Fruit fly (Drosophila melanogaster) whole organism, prepupa: ENCODE results near the gene CG11755.
A peak's percentile ranks its signal among the peaks of the same experiment; 100 is the strongest.

Source experiments
- Blimp-1 ChIP-seq: fragments of 200-800 bp; sonication (Bioruptor generic); optimal IDR thresholded peaks from 3 replicates; lab custom pipeline; 2017; ENCODE audit warnings: missing biosample characterization, missing genetic modification characterization, mild to moderate bottlenecking, moderate library complexity, missing genetic modification reagents
- CG10631 ChIP-seq: fragments of 200-800 bp; sonication (Bioruptor generic); optimal IDR thresholded peaks from 2 replicates; lab custom pipeline; 2016; ENCODE audit warnings: missing biosample characterization, missing genetic modification characterization
- CG10669 ChIP-seq: fragments of 200-800 bp; sonication (Bioruptor generic); optimal IDR thresholded peaks from 3 replicates; lab custom pipeline; 2018; ENCODE audit warnings: missing biosample characterization, mild to moderate bottlenecking, missing genetic modification characterization, moderate library complexity
- CG11294 ChIP-seq: fragments of 200-800 bp; sonication (Bioruptor generic); IDR thresholded peaks from 2 replicates; pipeline ENCODE4 v1.3.6; 2022; ENCODE audit warnings: missing biosample characterization, missing genetic modification characterization
- CG11902 ChIP-seq: fragments of 200-800 bp; sonication (Bioruptor generic); optimal IDR thresholded peaks from 3 replicates; lab custom pipeline; 2016; ENCODE audit warnings: missing biosample characterization, missing genetic modification characterization
- CG15336 ChIP-seq: fragments of 200-800 bp; sonication (Bioruptor generic); IDR thresholded peaks from 2 replicates; pipeline ENCODE4 v1.3.6; 2022; ENCODE audit warnings: missing biosample characterization, missing genetic modification characterization
- CG1621 ChIP-seq: fragments of 200-800 bp; sonication (Bioruptor generic); optimal IDR thresholded peaks from 3 replicates; lab custom pipeline; 2018; ENCODE audit warnings: missing biosample characterization, mild to moderate bottlenecking, missing genetic modification characterization
- CG16779 ChIP-seq: fragments of 200-800 bp; sonication (Bioruptor generic); optimal IDR thresholded peaks from 3 replicates; lab custom pipeline; 2017; ENCODE audit warnings: missing biosample characterization, mild to moderate bottlenecking, missing genetic modification characterization
- CG3032 ChIP-seq: fragments of 200-800 bp; optimal IDR thresholded peaks from 2 replicates; lab custom pipeline; 2019; ENCODE audit warnings: missing biosample characterization, mild to moderate bottlenecking, missing genetic modification characterization, moderate library complexity
- CG31627 ChIP-seq: fragments of 200-800 bp; sonication (Bioruptor generic); optimal IDR thresholded peaks from 3 replicates; lab custom pipeline; 2016; ENCODE audit warnings: missing biosample characterization, missing genetic modification characterization
- CG32006 ChIP-seq: fragments of 200-800 bp; sonication (Bioruptor generic); optimal IDR thresholded peaks from 3 replicates; lab custom pipeline; 2017; ENCODE audit warnings: missing biosample characterization, mild to moderate bottlenecking, missing genetic modification characterization
- CG34406 ChIP-seq: fragments of 200-800 bp; sonication (Bioruptor generic); optimal IDR thresholded peaks from 3 replicates; lab custom pipeline; 2016; ENCODE audit warnings: missing biosample characterization, missing genetic modification characterization
- CG3919 ChIP-seq: fragments of 200-800 bp; sonication (Bioruptor generic); optimal IDR thresholded peaks from 3 replicates; lab custom pipeline; 2016; ENCODE audit warnings: missing biosample characterization, missing genetic modification characterization
- CG4318 ChIP-seq: fragments of 200-800 bp; sonication (Bioruptor generic); optimal IDR thresholded peaks from 3 replicates; lab custom pipeline; 2017; ENCODE audit warnings: missing biosample characterization, mild to moderate bottlenecking, missing genetic modification characterization
- CG6163 ChIP-seq: fragments of 200-800 bp; sonication (Bioruptor generic); IDR thresholded peaks from 3 replicates; pipeline ENCODE4 v1.3.6; 2022; ENCODE audit warnings: missing biosample characterization, missing genetic modification characterization
- CG6276 ChIP-seq: fragments of 200-800 bp; sonication (Bioruptor generic); optimal IDR thresholded peaks from 2 replicates; lab custom pipeline; 2017; ENCODE audit warnings: missing biosample characterization, mild to moderate bottlenecking, missing genetic modification characterization
- CG6792 ChIP-seq: fragments of 200-800 bp; sonication (Bioruptor generic); optimal IDR thresholded peaks from 3 replicates; lab custom pipeline; 2016; ENCODE audit warnings: missing biosample characterization, missing genetic modification characterization
- CG6808 ChIP-seq: fragments of 200-800 bp; sonication (Bioruptor generic); optimal IDR thresholded peaks from 3 replicates; lab custom pipeline; 2017; ENCODE audit warnings: missing biosample characterization, missing genetic modification characterization, mild to moderate bottlenecking, moderate library complexity, missing genetic modification reagents
- CG6854 ChIP-seq: fragments of 200-800 bp; sonication (Bioruptor generic); optimal IDR thresholded peaks from 2 replicates; lab custom pipeline; 2017; ENCODE audit warnings: missing biosample characterization, mild to moderate bottlenecking, missing genetic modification characterization
- CG7368 ChIP-seq: fragments of 200-800 bp; sonication (Bioruptor generic); optimal IDR thresholded peaks from 3 replicates; lab custom pipeline; 2016; ENCODE audit warnings: missing biosample characterization, missing genetic modification characterization
- CG8319 ChIP-seq: fragments of 200-800 bp; sonication (Bioruptor generic); optimal IDR thresholded peaks from 3 replicates; lab custom pipeline; 2016; ENCODE audit warnings: missing biosample characterization, missing genetic modification characterization
- Eip75B ChIP-seq: fragments of 200-800 bp; sonication (Bioruptor generic); optimal IDR thresholded peaks from 3 replicates; lab custom pipeline; 2016; ENCODE audit warnings: missing biosample characterization, missing genetic modification characterization
- Eip78C ChIP-seq: fragments of 200-800 bp; sonication (Bioruptor generic); peaks from one replicate; lab custom pipeline; 2016; ENCODE audit warnings: missing biosample characterization, missing genetic modification characterization
- Ets96B ChIP-seq: fragments of 200-800 bp; optimal IDR thresholded peaks from 2 replicates; lab custom pipeline; 2019; ENCODE audit warnings: missing biosample characterization, mild to moderate bottlenecking, missing genetic modification characterization, moderate library complexity
- Gug ChIP-seq: fragments of 200-800 bp; sonication (Bioruptor generic); IDR thresholded peaks from 2 replicates; pipeline ENCODE4 v1.3.6; 2022; ENCODE audit warnings: missing biosample characterization, missing genetic modification characterization
- Lpt ChIP-seq: fragments of 200-800 bp; sonication (Bioruptor generic); optimal IDR thresholded peaks from 3 replicates; lab custom pipeline; 2016; ENCODE audit warnings: missing biosample characterization, missing genetic modification characterization
- OdsH ChIP-seq: fragments of 200-800 bp; sonication (Bioruptor generic); optimal IDR thresholded peaks from 3 replicates; lab custom pipeline; 2016; ENCODE audit warnings: missing biosample characterization, missing genetic modification characterization
- Smox ChIP-seq: fragments of 200-800 bp; sonication (Bioruptor generic); optimal IDR thresholded peaks from 3 replicates; lab custom pipeline; 2016; ENCODE audit warnings: missing biosample characterization, missing genetic modification characterization
- Sox102F ChIP-seq: fragments of 200-800 bp; sonication (Bioruptor generic); optimal IDR thresholded peaks from 2 replicates; lab custom pipeline; 2016; ENCODE audit warnings: missing biosample characterization, mild to moderate bottlenecking, missing genetic modification characterization
- Sox14 ChIP-seq: fragments of 200-800 bp; sonication (Bioruptor generic); optimal IDR thresholded peaks from 3 replicates; lab custom pipeline; 2016; ENCODE audit warnings: missing biosample characterization, missing genetic modification characterization
- Sox15 ChIP-seq: fragments of 200-800 bp; sonication (Bioruptor generic); optimal IDR thresholded peaks from 3 replicates; lab custom pipeline; 2016; ENCODE audit warnings: missing biosample characterization, missing genetic modification characterization
- achi ChIP-seq: fragments of 200-800 bp; sonication (Bioruptor generic); optimal IDR thresholded peaks from 3 replicates; lab custom pipeline; 2016; ENCODE audit warnings: missing biosample characterization, missing genetic modification characterization
- acj6 ChIP-seq: fragments of 200-800 bp; sonication (Bioruptor generic); optimal IDR thresholded peaks from 3 replicates; lab custom pipeline; 2016; ENCODE audit warnings: missing biosample characterization, missing genetic modification characterization
- cyc ChIP-seq: fragments of 200-800 bp; sonication (Bioruptor generic); optimal IDR thresholded peaks from 3 replicates; lab custom pipeline; 2016; ENCODE audit warnings: missing biosample characterization, missing genetic modification characterization
- dac ChIP-seq: fragments of 200-800 bp; sonication (Bioruptor generic); optimal IDR thresholded peaks from 2 replicates; lab custom pipeline; 2017; ENCODE audit warnings: missing biosample characterization, mild to moderate bottlenecking, missing genetic modification characterization
- dsx ChIP-seq: fragments of 200-800 bp; optimal IDR thresholded peaks from 3 replicates; lab custom pipeline; 2019; ENCODE audit warnings: missing biosample characterization, mild to moderate bottlenecking, missing genetic modification characterization, moderate library complexity; ENCODE audit not compliant: poor library complexity, severe bottlenecking
- eg ChIP-seq: fragments of 200-800 bp; sonication (Bioruptor generic); IDR thresholded peaks from 3 replicates; pipeline ENCODE4 v1.3.6; 2022; ENCODE audit warnings: missing biosample characterization, missing genetic modification characterization
- fd59A ChIP-seq: fragments of 200-800 bp; sonication (Bioruptor generic); optimal IDR thresholded peaks from 2 replicates; lab custom pipeline; 2017; ENCODE audit warnings: missing biosample characterization, mild to moderate bottlenecking, missing genetic modification characterization, missing genetic modification reagents
- fd85E ChIP-seq: fragments of 200-800 bp; sonication (Bioruptor generic); optimal IDR thresholded peaks from 3 replicates; lab custom pipeline; 2016; ENCODE audit warnings: missing biosample characterization, missing genetic modification characterization
- lz ChIP-seq: fragments of 200-800 bp; sonication (Bioruptor generic); optimal IDR thresholded peaks from 3 replicates; lab custom pipeline; 2016; ENCODE audit warnings: missing biosample characterization, missing genetic modification characterization
- net ChIP-seq: fragments of 200-800 bp; sonication (Bioruptor generic); optimal IDR thresholded peaks from 3 replicates; lab custom pipeline; 2016; ENCODE audit warnings: missing biosample characterization, missing genetic modification characterization
- salr ChIP-seq, 2 experiments: fragments of 200-800 bp; sonication (Bioruptor generic); optimal IDR thresholded peaks; 3 replicates each; lab custom pipeline; 2016 to 2018; ENCODE audit warnings: missing biosample characterization in 2 of 2, missing genetic modification characterization in 2 of 2, mild to moderate bottlenecking in 1 of 2
- ss ChIP-seq, 2 experiments: fragments of 200-800 bp; sonication (Bioruptor generic); optimal IDR thresholded peaks; 2 replicates in 1 of 2; 3 replicates in 1 of 2; lab custom pipeline; 2017 to 2018; ENCODE audit warnings: mild to moderate bottlenecking in 2 of 2, missing biosample characterization in 2 of 2, missing genetic modification characterization in 2 of 2, moderate library complexity in 1 of 2
- svp ChIP-seq: fragments of 200-800 bp; sonication (Bioruptor generic); peaks from one replicate; lab custom pipeline; 2016; ENCODE audit warnings: missing biosample characterization, missing genetic modification characterization
- topi ChIP-seq: fragments of 200-800 bp; sonication (Bioruptor generic); optimal IDR thresholded peaks from 3 replicates; lab custom pipeline; 2016; ENCODE audit warnings: missing biosample characterization, missing genetic modification characterization

Gene CG11755

DNA sequence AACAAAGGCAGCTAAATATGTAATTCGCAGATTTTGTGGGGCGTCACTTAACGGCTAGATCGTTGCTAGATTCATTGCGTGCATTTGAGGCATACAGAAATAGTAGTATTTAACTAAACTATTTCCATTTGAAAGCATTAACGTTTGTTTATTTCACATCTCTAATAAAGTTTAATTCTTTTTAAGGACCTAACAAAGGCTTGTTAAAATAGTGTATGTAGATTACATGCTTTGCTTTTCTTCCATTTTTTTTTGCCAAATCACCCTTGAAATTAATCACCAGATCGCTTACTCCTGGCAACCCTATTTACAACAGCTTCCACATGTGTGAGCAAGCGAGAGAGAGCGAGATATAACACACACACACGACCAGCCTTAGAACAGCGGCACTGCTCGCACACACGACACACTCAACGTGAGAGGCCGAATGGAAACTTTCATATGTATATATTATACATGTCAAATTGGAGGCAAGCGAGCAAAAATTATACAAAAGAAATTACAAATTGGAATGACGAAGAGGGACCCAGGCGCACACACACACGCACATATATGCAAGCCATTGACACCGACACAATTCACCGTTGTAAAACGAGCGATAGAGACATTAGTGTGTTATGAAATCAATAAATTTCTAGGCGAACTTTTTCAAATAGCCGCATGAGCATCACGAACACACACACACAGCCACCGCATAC is 17.4 kb upstream of the CG11755 start (continued):
- TF ChIP-seq CG6276 (GFP tag; lab: Kevin White, UChicago) (no peak), CG6792 (peak; percentile 36), CG8319 (GFP tag; lab: Kevin White, UChicago) (peak; percentile 12), Lpt (GFP tag; lab: Kevin White, UChicago) (peak; percentile 62), CG7368 (GFP tag; lab: Kevin White, UChicago) (peak; percentile 45), ss (GFP tag; optimal IDR thresholded peaks at IDR 0.05; lab: Kevin White, UChicago) (peak; percentile 50 to 59), acj6 (GFP tag; lab: Kevin White, UChicago) (peak; percentile 61), CG34406 (GFP tag; lab: Kevin White, UChicago) (peak; percentile 47), Sox15 (GFP tag; lab: Kevin White, UChicago) (no peak), CG4318 (peak; percentile 41), CG10631 (GFP tag; lab: Kevin White, UChicago) (peak; percentile 55), CG11902 (GFP tag; lab: Kevin White, UChicago) (peak; percentile 2), Sox102F (peak; percentile 67), Sox14 (GFP tag; lab: Kevin White, UChicago) (peak; percentile 78), Ets96B (tag; lab: Kevin White, UChicago) (peak; percentile 15), CG32006 (GFP tag; lab: Kevin White, UChicago) (peak; percentile 73), Blimp-1 (GFP tag; lab: Kevin White, UChicago) (peak; percentile 45), Smox (GFP tag; lab: Kevin White, UChicago) (peak; percentile 71), Eip75B (peak; percentile 74), CG15336 (GFP tag; lab: Robert Waterston, UW) (peak; percentile 54; the same call in 1 of the 2 replicates), CG6854 (GFP tag; lab: Kevin White, UChicago) (peak; percentile 40), topi (peak; percentile 62), CG1621 (tag; lab: Kevin White, UChicago) (no peak), OdsH (GFP tag; lab: Kevin White, UChicago) (peak; percentile 56), CG10669 (GFP tag; lab: Kevin White, UChicago) (peak; percentile 62), lz (GFP tag; lab: Kevin White, UChicago) (peak; percentile 59), salr (GFP tag; optimal IDR thresholded peaks at IDR 0.05; lab: Kevin White, UChicago) (peak in 1 of 2 experiments; percentile 38), net (GFP tag; lab: Kevin White, UChicago) (peak; percentile 63), Eip78C (GFP tag; lab: Kevin White, UChicago) (peak; percentile 92), CG11294 (GFP tag; lab: Robert Waterston, UW) (no peak), Gug (GFP tag; lab: Robert Waterston, UW) (peak; percentile 52; the same call in 1 of the 2 replicates), cyc (GFP tag; lab: Kevin White, UChicago) (peak; percentile 67), fd59A (GFP tag; lab: Kevin White, UChicago) (peak; percentile 5), fd85E (no peak), CG16779 (tag; lab: Kevin White, UChicago) (peak; percentile 3), CG31627 (GFP tag; lab: Kevin White, UChicago) (peak; percentile 62)

DNA sequence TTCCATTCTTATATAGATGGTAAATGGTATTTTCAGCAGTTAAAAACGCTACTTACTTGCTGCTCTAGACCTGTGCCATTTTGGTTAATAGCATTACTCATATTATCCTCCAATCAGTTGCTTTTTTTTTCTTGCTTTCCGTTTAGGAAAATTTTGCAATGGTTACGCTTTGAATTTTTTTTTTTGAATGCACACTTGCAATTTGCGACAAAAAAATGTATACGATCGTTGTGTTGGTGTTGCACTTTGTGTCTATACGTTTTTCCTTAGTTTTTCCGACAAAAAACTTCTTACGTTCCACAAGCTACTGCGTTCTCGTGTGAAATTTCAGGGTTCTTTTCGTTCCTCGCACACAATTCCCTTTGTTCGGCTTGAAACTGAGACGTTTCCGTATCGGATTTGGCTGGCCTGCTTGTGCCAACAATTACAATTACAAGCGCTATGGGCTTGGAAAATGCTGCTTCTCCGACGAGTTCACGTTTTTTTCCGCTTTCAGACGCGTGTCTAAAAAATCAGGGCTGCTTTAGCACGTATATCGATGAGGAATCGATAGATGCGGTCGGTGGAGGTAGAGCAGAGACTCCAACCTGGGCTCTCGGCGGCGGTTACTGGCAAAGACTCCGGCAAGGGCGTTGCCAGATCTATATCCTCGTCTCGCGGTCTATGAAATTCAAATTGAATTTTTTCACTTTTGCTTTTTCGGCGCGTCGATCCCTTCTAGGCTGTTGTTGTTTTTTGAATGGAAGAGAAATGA is 16.6 kb upstream of the CG11755 start:
- peak; percentile 69 for TF ChIP-seq svp (GFP tag; lab: Kevin White, UChicago)
- TF ChIP-seq CG3032 (tag; lab: Kevin White, UChicago) = peak; percentile 29
- TF ChIP-seq CG7368 (GFP tag; lab: Kevin White, UChicago) = peak; percentile 9
- TF ChIP-seq Smox (GFP tag; lab: Kevin White, UChicago) = peak; percentile 20
- 0 out of 3 replicates have a peak, but pooled peaks have one; percentile 31 for TF ChIP-seq eg (GFP tag; lab: Robert Waterston, UW)
- TF ChIP-seq CG10631 (GFP tag; lab: Kevin White, UChicago) = no peak
- TF ChIP-seq CG6163 (GFP tag; lab: Robert Waterston, UW) = peak; percentile 52
- no peak for TF ChIP-seq fd59A (GFP tag; lab: Kevin White, UChicago)
- peak; percentile 51 for TF ChIP-seq achi (GFP tag; lab: Kevin White, UChicago)
- peak; percentile 34 for TF ChIP-seq lz (GFP tag; lab: Kevin White, UChicago)
- TF ChIP-seq Sox14 (GFP tag; lab: Kevin White, UChicago) = peak; percentile 79
- peak; percentile 99 for TF ChIP-seq CG1621 (tag; lab: Kevin White, UChicago)
- TF ChIP-seq CG31627 (GFP tag; lab: Kevin White, UChicago) = peak; percentile 7
- no peak for TF ChIP-seq Sox102F
- TF ChIP-seq dsx (GFP tag; lab: Kevin White, UChicago) = peak; percentile 1
- TF ChIP-seq Blimp-1 (GFP tag; lab: Kevin White, UChicago) = peak; percentile 54
- peak; percentile 27 for TF ChIP-seq CG6854 (GFP tag; lab: Kevin White, UChicago)
- TF ChIP-seq CG3919 (GFP tag; lab: Kevin White, UChicago) = peak; percentile 36
- no peak for TF ChIP-seq dac (GFP tag; lab: Kevin White, UChicago)
- TF ChIP-seq CG11294 (GFP tag; lab: Robert Waterston, UW) = no peak
- TF ChIP-seq CG6808 (GFP tag; lab: Kevin White, UChicago) = peak; percentile 24
- peak; percentile 29 for TF ChIP-seq Eip78C (GFP tag; lab: Kevin White, UChicago)
- no peak for TF ChIP-seq CG8319 (GFP tag; lab: Kevin White, UChicago)
- TF ChIP-seq CG11902 (GFP tag; lab: Kevin White, UChicago) = no peak
- TF ChIP-seq CG34406 (GFP tag; lab: Kevin White, UChicago) = no peak
